Worm (Caenorhabditis elegans): Measurements from ENCODE around the gene C09F12.3.

- TF ChIP-seq snpc-4 (tag; optimal IDR thresholded peaks at IDR 0.05) (no peak), lin-15B (tag; optimal IDR thresholded peaks at IDR 0.05) (no peak), unc-62 (GFP tag; optimal IDR thresholded peaks at IDR 0.05 in 1 of 2) (no peak), unc-62 (tag; optimal IDR thresholded peaks at IDR 0.05) (no peak), lin-13 (GFP tag; optimal IDR thresholded peaks at IDR 0.05) (no peak), snpc-1.2 (GFP tag; IDR thresholded peaks at IDR 0.05) (no peak), nhr-25 (tag; optimal IDR thresholded peaks at IDR 0.05; ENCODE audit: borderline replicate concordance, insufficient read depth) (no peak), pqm-1 (tag; optimal IDR thresholded peaks at IDR 0.05) (no peak), ceh-82 (tag; optimal IDR thresholded peaks at IDR 0.05) (no peak)
Measured at ce11 chrX:11067256-11067655, 24.6 kb upstream of the C09F12.3 start.
